Worm (Caenorhabditis elegans) whole organism, late embryonic: ENCODE results near the gene F19B10.5.

Source experiments
- C38D4.7 ChIP-seq: fragments of 200-800 bp; sonication (Bioruptor generic); optimal IDR thresholded peaks from 2 replicates; lab custom pipeline; 2018; ENCODE audit warnings: mild to moderate bottlenecking, missing genetic modification characterization, moderate library complexity, missing compliant biosample characterization
- F13H6.1 ChIP-seq: sonication (generic microtip); optimal IDR thresholded peaks from 2 replicates; lab custom pipeline; 2016; ENCODE audit warnings: missing genetic modification characterization, missing compliant biosample characterization
- T23F11.4 ChIP-seq: fragments of 200-800 bp; sonication (Bioruptor generic); optimal IDR thresholded peaks from 2 replicates; lab custom pipeline; 2018; ENCODE audit warnings: mild to moderate bottlenecking, missing genetic modification characterization, missing compliant biosample characterization
- dve-1 ChIP-seq: sonication (generic microtip); optimal IDR thresholded peaks from 2 replicates; lab custom pipeline; 2017; ENCODE audit warnings: antibody characterized with exemption, mild to moderate bottlenecking, missing genetic modification characterization, missing compliant biosample characterization
- elt-2 ChIP-seq: sonication (generic microtip); optimal IDR thresholded peaks from 2 replicates; lab custom pipeline; 2016; ENCODE audit warnings: missing genetic modification reagents, missing genetic modification characterization, missing compliant biosample characterization
- pag-3 ChIP-seq: sonication (generic microtip); optimal IDR thresholded peaks from 2 replicates; lab custom pipeline; 2016; ENCODE audit warnings: missing compliant biosample characterization, missing genetic modification characterization, borderline replicate concordance
- pha-2 ChIP-seq: sonication (generic microtip); optimal IDR thresholded peaks from 2 replicates; lab custom pipeline; 2017; ENCODE audit warnings: mild to moderate bottlenecking, missing genetic modification characterization, missing compliant biosample characterization

- TF ChIP-seq elt-2 (tag; lab: Kevin White, UChicago) = no peak
- no peak for TF ChIP-seq F13H6.1 (tag; lab: Kevin White, UChicago)
- no peak for TF ChIP-seq C38D4.7 (GFP tag; lab: Kevin White, UChicago)
- no peak for TF ChIP-seq T23F11.4 (GFP tag; lab: Kevin White, UChicago)
- no peak for TF ChIP-seq dve-1 (tag; lab: Kevin White, UChicago)
- TF ChIP-seq pha-2 (tag; lab: Kevin White, UChicago) = no peak
- no peak for TF ChIP-seq pag-3 (tag; lab: Kevin White, UChicago)
Measured at ce11 chrII:3609764-3610163, 45.7 kb upstream of the F19B10.5 start, which contains the start of gene Y49F6A.5.
